Worm (Caenorhabditis elegans) whole organism, young adult: ENCODE measurements around the gene tgt-2.

ENCODE experiments used
- B0035.1 ChIP-seq: sonication (generic microtip); optimal IDR thresholded peaks from 2 replicates; lab custom pipeline; 2016; ENCODE audit warnings: missing genetic modification characterization, mild to moderate bottlenecking, missing compliant biosample characterization, missing genotype, missing genetic modification reagents
- B0261.1 ChIP-seq: sonication (generic microtip); optimal IDR thresholded peaks from 2 replicates; lab custom pipeline; 2016; ENCODE audit warnings: mild to moderate bottlenecking, missing genetic modification characterization, moderate library complexity, missing compliant biosample characterization
- B0336.3 ChIP-seq: fragments of 200-800 bp; sonication (Bioruptor generic); IDR thresholded peaks from 2 replicates; pipeline ENCODE4 v1.3.6; 2022; ENCODE audit warnings: missing genetic modification characterization, missing compliant biosample characterization
- C17E4.6 ChIP-seq: fragments of 200-800 bp; sonication (Bioruptor generic); IDR thresholded peaks from 2 replicates; pipeline ENCODE4 v1.3.6; 2022; ENCODE audit warnings: missing genetic modification reagents, missing genetic modification characterization, missing compliant biosample characterization
- F10E7.11 ChIP-seq: sonication (generic microtip); optimal IDR thresholded peaks from 2 replicates; lab custom pipeline; 2017; ENCODE audit warnings: mild to moderate bottlenecking, missing genetic modification characterization, moderate library complexity, missing compliant biosample characterization
- F22D6.2 ChIP-seq: sonication (generic microtip); optimal IDR thresholded peaks from 2 replicates; lab custom pipeline; 2016; ENCODE audit warnings: mild to moderate bottlenecking, missing genetic modification characterization, missing compliant biosample characterization
- F23B12.7 ChIP-seq: sonication (generic microtip); optimal IDR thresholded peaks from 2 replicates; lab custom pipeline; 2017; ENCODE audit warnings: missing genetic modification characterization, mild to moderate bottlenecking, missing compliant biosample characterization, antibody characterized with exemption, moderate library complexity; ENCODE audit not compliant: insufficient read depth
- F33H1.4 ChIP-seq: fragments of 200-800 bp; sonication (Bioruptor generic); IDR thresholded peaks from 2 replicates; pipeline ENCODE4 v1.3.6; 2022; ENCODE audit warnings: missing genetic modification reagents, missing genetic modification characterization, missing compliant biosample characterization
- F49E8.2 ChIP-seq: sonication (generic microtip); optimal IDR thresholded peaks from 3 replicates; lab custom pipeline; 2017; ENCODE audit warnings: missing genetic modification characterization, mild to moderate bottlenecking, missing compliant biosample characterization, antibody characterized with exemption, moderate library complexity; ENCODE audit not compliant: insufficient read depth
- F52B5.7 ChIP-seq: sonication (generic microtip); optimal IDR thresholded peaks from 2 replicates; lab custom pipeline; 2016; ENCODE audit warnings: mild to moderate bottlenecking, missing genetic modification characterization, missing compliant biosample characterization
- F57A8.1 ChIP-seq: fragments of 200-800 bp; sonication (Bioruptor generic); optimal IDR thresholded peaks from 2 replicates; lab custom pipeline; 2018; ENCODE audit warnings: mild to moderate bottlenecking, missing genetic modification characterization, moderate library complexity, missing compliant biosample characterization
- F57C9.4 ChIP-seq: sonication (generic microtip); optimal IDR thresholded peaks from 2 replicates; lab custom pipeline; 2017; ENCODE audit warnings: mild to moderate bottlenecking, missing genetic modification characterization, missing compliant biosample characterization
- T07F8.4 ChIP-seq: sonication (generic microtip); optimal IDR thresholded peaks from 2 replicates; lab custom pipeline; 2016; ENCODE audit warnings: mild to moderate bottlenecking, missing genetic modification characterization, moderate library complexity, missing compliant biosample characterization
- Y53F4B.3 ChIP-seq: fragments of 200-800 bp; sonication (Bioruptor generic); IDR thresholded peaks from 2 replicates; pipeline ENCODE4 v1.3.6; 2022; ENCODE audit warnings: missing genetic modification reagents, missing genetic modification characterization, missing compliant biosample characterization
- Y67H2A.10 ChIP-seq: fragments of 200-800 bp; sonication (Bioruptor generic); conservative IDR thresholded peaks from 2 replicates; pipeline ENCODE4 v1.3.6; 2022; ENCODE audit warnings: missing genetic modification reagents, missing genetic modification characterization, missing compliant biosample characterization
- ZK185.1 ChIP-seq: sonication (generic microtip); optimal IDR thresholded peaks from 2 replicates; lab custom pipeline; 2016; ENCODE audit warnings: mild to moderate bottlenecking, missing genetic modification characterization, missing compliant biosample characterization; ENCODE audit not compliant: poor library complexity, severe bottlenecking
- athp-1 ChIP-seq: sonication (generic microtip); optimal IDR thresholded peaks from 2 replicates; lab custom pipeline; 2017; ENCODE audit warnings: mild to moderate bottlenecking, missing genetic modification characterization, missing compliant biosample characterization
- bed-1 ChIP-seq: fragments of 200-800 bp; sonication (Bioruptor generic); IDR thresholded peaks from 2 replicates; pipeline ENCODE4 v1.3.6; 2022; ENCODE audit warnings: missing genetic modification reagents, missing genetic modification characterization, missing compliant biosample characterization
- ccch-3 ChIP-seq: fragments of 200-800 bp; sonication (Bioruptor generic); optimal IDR thresholded peaks from 2 replicates; lab custom pipeline; 2018; ENCODE audit warnings: mild to moderate bottlenecking, missing genetic modification characterization, missing compliant biosample characterization
- ceh-40 ChIP-seq: fragments of 200-800 bp; sonication (Bioruptor generic); IDR thresholded peaks from 2 replicates; pipeline ENCODE4 v1.3.6; 2022; ENCODE audit warnings: missing genetic modification characterization, missing compliant biosample characterization
- dpff-1 ChIP-seq: sonication (generic microtip); optimal IDR thresholded peaks from 2 replicates; lab custom pipeline; 2017; ENCODE audit warnings: mild to moderate bottlenecking, missing genetic modification characterization, missing compliant biosample characterization
- egl-18 ChIP-seq: fragments of 200-800 bp; sonication (Bioruptor generic); IDR thresholded peaks from 2 replicates; pipeline ENCODE4 v1.3.6; 2022; ENCODE audit warnings: missing genetic modification reagents, missing genetic modification characterization, missing compliant biosample characterization
- egrh-3 ChIP-seq: fragments of 200-800 bp; sonication (Bioruptor generic); IDR thresholded peaks from 2 replicates; pipeline ENCODE4 v1.3.6; 2022; ENCODE audit warnings: missing genetic modification reagents, missing genetic modification characterization, missing compliant biosample characterization
- ekl-4 ChIP-seq: fragments of 200-800 bp; sonication (Bioruptor generic); IDR thresholded peaks from 2 replicates; pipeline ENCODE4 v1.3.6; 2022; ENCODE audit warnings: missing genetic modification reagents, missing genetic modification characterization, missing compliant biosample characterization
- gei-17 ChIP-seq: fragments of 200-800 bp; sonication (Bioruptor generic); optimal IDR thresholded peaks from 2 replicates; lab custom pipeline; 2018; ENCODE audit warnings: mild to moderate bottlenecking, missing genetic modification characterization, missing compliant biosample characterization
- him-1 ChIP-seq: sonication (generic microtip); optimal IDR thresholded peaks from 2 replicates; lab custom pipeline; 2016; ENCODE audit warnings: missing genotype, missing genetic modification reagents, missing genetic modification characterization, missing compliant biosample characterization
- hlh-12 ChIP-seq: sonication (generic microtip); optimal IDR thresholded peaks from 2 replicates; lab custom pipeline; 2016; ENCODE audit warnings: missing genetic modification characterization, missing compliant biosample characterization
- hlh-26 ChIP-seq: fragments of 200-800 bp; sonication (Bioruptor generic); conservative IDR thresholded peaks from 2 replicates; pipeline ENCODE4 v1.3.6; 2022; ENCODE audit warnings: missing genetic modification reagents, missing genetic modification characterization, missing compliant biosample characterization
- hrde-1 ChIP-seq: sonication (generic microtip); optimal IDR thresholded peaks from 2 replicates; lab custom pipeline; 2016; ENCODE audit warnings: missing genetic modification characterization, mild to moderate bottlenecking, missing compliant biosample characterization, moderate library complexity, missing genotype, missing genetic modification reagents, borderline replicate concordance
- let-526 ChIP-seq: fragments of 200-800 bp; sonication (Bioruptor generic); IDR thresholded peaks from 2 replicates; pipeline ENCODE4 v1.3.6; 2022; ENCODE audit warnings: missing genetic modification reagents, missing genetic modification characterization, missing compliant biosample characterization
- lin-40 ChIP-seq: sonication (generic microtip); optimal IDR thresholded peaks from 2 replicates; lab custom pipeline; 2016; ENCODE audit warnings: missing genetic modification characterization, mild to moderate bottlenecking, missing compliant biosample characterization, missing genotype, missing genetic modification reagents
- lsy-27 ChIP-seq: sonication (generic microtip); optimal IDR thresholded peaks from 2 replicates; lab custom pipeline; 2017; ENCODE audit warnings: missing genetic modification characterization, mild to moderate bottlenecking, missing compliant biosample characterization, antibody characterized with exemption, missing genotype, borderline replicate concordance; ENCODE audit not compliant: insufficient read depth
- madf-8 ChIP-seq: fragments of 200-800 bp; sonication (Bioruptor generic); conservative IDR thresholded peaks from 2 replicates; pipeline ENCODE4 v1.3.6; 2022; ENCODE audit warnings: missing genetic modification reagents, missing genetic modification characterization, missing compliant biosample characterization
- mes-4 ChIP-seq: sonication (generic microtip); optimal IDR thresholded peaks from 2 replicates; lab custom pipeline; 2016; ENCODE audit warnings: missing genotype, missing genetic modification characterization, missing compliant biosample characterization
- mxl-1 ChIP-seq: sonication (generic microtip); optimal IDR thresholded peaks from 2 replicates; lab custom pipeline; 2016; ENCODE audit warnings: missing genetic modification characterization, missing compliant biosample characterization
- nfya-1 ChIP-seq: sonication (generic microtip); optimal IDR thresholded peaks from 2 replicates; lab custom pipeline; 2017; ENCODE audit warnings: antibody characterized with exemption, missing compliant biosample characterization, missing genetic modification characterization, borderline replicate concordance; ENCODE audit not compliant: insufficient read depth
- nfyb-1 ChIP-seq: fragments of 200-800 bp; sonication (Bioruptor generic); IDR thresholded peaks from 2 replicates; pipeline ENCODE4 v1.3.6; 2022; ENCODE audit warnings: missing genetic modification reagents, missing genetic modification characterization, missing compliant biosample characterization
- nhr-179 ChIP-seq: sonication (generic microtip); optimal IDR thresholded peaks from 2 replicates; lab custom pipeline; 2016; ENCODE audit warnings: mild to moderate bottlenecking, missing genetic modification characterization, missing compliant biosample characterization
- nhr-27 ChIP-seq: fragments of 200-800 bp; sonication (Bioruptor generic); optimal IDR thresholded peaks from 2 replicates; lab custom pipeline; 2018; ENCODE audit warnings: mild to moderate bottlenecking, missing genetic modification characterization, moderate library complexity, missing compliant biosample characterization
- nhr-80 ChIP-seq: sonication (generic microtip); optimal IDR thresholded peaks from 2 replicates; lab custom pipeline; 2016; ENCODE audit warnings: missing genetic modification characterization, missing compliant biosample characterization
- pha-4 ChIP-seq: fragments of 150-350 bp; sonication (generic microtip); optimal IDR thresholded peaks from 2 replicates; lab custom pipeline; 2014; ENCODE audit warnings: missing biosample characterization, missing genetic modification reagents, missing genetic modification characterization
- rpc-1 ChIP-seq, 2 experiments: fragments of 150-350 bp in 1 of 2; sonication (generic microtip) in 1 of 2; optimal IDR thresholded peaks; 2 replicates each; lab custom pipeline; 2014 to 2018; ENCODE audit warnings: missing biosample characterization in 1 of 2, missing genetic modification characterization in 1 of 2, missing genetic modification reagents in 1 of 2, missing genotype in 1 of 2
- sptf-2 ChIP-seq: fragments of 200-800 bp; sonication (Bioruptor generic); optimal IDR thresholded peaks from 2 replicates; lab custom pipeline; 2018; ENCODE audit warnings: mild to moderate bottlenecking, missing genetic modification characterization, missing compliant biosample characterization
- unc-130 ChIP-seq: sonication (generic microtip); optimal IDR thresholded peaks from 2 replicates; lab custom pipeline; 2016; ENCODE audit warnings: missing genetic modification reagents, missing genetic modification characterization, missing compliant biosample characterization
- unc-62 ChIP-seq: fragments of 150-350 bp; optimal IDR thresholded peaks from 2 replicates; lab custom pipeline; 2014; ENCODE audit warnings: missing biosample characterization, missing genetic modification reagents, missing genetic modification characterization
- ztf-26 ChIP-seq: sonication (generic microtip); optimal IDR thresholded peaks from 2 replicates; lab custom pipeline; 2017; ENCODE audit warnings: missing genetic modification characterization, missing compliant biosample characterization
- ztf-6 ChIP-seq: fragments of 200-800 bp; sonication (Bioruptor generic); IDR thresholded peaks from 2 replicates; pipeline ENCODE4 v1.3.6; 2022; ENCODE audit warnings: missing genetic modification reagents, missing genetic modification characterization, missing compliant biosample characterization

tgt-2 gene

DNA sequence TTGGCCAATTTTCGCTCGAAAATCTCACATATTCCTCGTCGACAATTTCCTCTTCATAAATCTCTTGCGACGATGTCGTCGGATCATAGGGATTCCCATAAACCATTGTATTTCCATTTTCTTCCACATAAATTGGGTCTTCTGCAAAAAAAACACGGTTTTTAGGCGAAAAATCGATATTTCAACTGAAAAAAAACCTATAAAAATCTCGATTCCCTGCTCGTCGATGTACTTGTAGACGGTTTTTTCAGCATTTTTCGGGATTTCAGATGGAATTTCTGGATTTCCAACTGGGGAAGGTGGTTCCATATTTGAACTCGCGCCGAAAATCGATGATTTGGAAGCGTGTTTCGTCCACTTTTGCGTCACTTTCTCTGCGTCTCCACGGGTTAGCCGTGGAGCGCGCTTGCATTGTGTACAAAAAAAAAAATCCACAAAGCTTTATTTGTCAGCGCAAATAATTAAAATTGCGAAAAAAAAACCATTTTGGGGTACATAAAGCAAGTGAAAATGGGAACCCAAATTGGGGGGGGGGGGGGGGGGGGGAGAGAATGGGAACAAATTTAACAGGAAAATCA is 30.6 kb upstream of the tgt-2 start, which contains the start of gene Y39B6A.43 (continued):
- TF ChIP-seq F57C9.4 (peak; percentile 88), B0336.3 (GFP tag; lab: Robert Waterston, UW) (peak; percentile 97), nfyb-1 (GFP tag; lab: Robert Waterston, UW) (peak; percentile 97), ceh-40 (GFP tag; lab: Robert Waterston, UW) (peak; percentile 58; the same call in 1 of the 2 replicates), sptf-2 (no peak), hlh-26 (no peak), B0035.1 (tag; lab: Kevin White, UChicago) (peak; percentile 64), F10E7.11 (peak; percentile 86), pha-4 (tag; lab: Kevin White, UChicago) (peak; percentile 100), hrde-1 (tag; lab: Kevin White, UChicago) (peak; percentile 84), F57A8.1 (peak; percentile 42), F23B12.7 (tag; lab: Kevin White, UChicago) (peak; percentile 91), madf-8 (GFP tag; lab: Robert Waterston, UW) (peak; percentile 88), nhr-179 (tag; lab: Kevin White, UChicago) (no peak), Y53F4B.3 (peak; percentile 88), F22D6.2 (peak; percentile 81), gei-17 (peak; percentile 81), unc-62 (GFP tag; lab: Kevin White, UChicago) (peak; percentile 62), F49E8.2 (peak; percentile 97), dpff-1 (tag; lab: Kevin White, UChicago) (peak; percentile 49), Y67H2A.10 (GFP tag; lab: Robert Waterston, UW) (peak; percentile 88), F33H1.4 (GFP tag; lab: Robert Waterston, UW) (peak; percentile 86), C17E4.6 (GFP tag; lab: Robert Waterston, UW) (peak; percentile 94), F52B5.7 (tag; lab: Kevin White, UChicago) (peak; percentile 97), B0261.1 (peak; percentile 49), bed-1 (0 out of 2 replicates have a peak, but pooled peaks have one; percentile 78), nhr-27 (tag; lab: Kevin White, UChicago) (no peak), nhr-80 (tag; lab: Kevin White, UChicago) (peak; percentile 67), athp-1 (tag; lab: Kevin White, UChicago) (peak; percentile 99), T07F8.4 (tag; lab: Kevin White, UChicago) (no peak), ZK185.1 (tag; lab: Kevin White, UChicago) (peak; percentile 96), ztf-6 (GFP tag; lab: Robert Waterston, UW) (peak; percentile 80; the same call in 1 of the 2 replicates), rpc-1 (optimal IDR thresholded peaks at IDR 0.05; lab: Kevin White, UChicago) (no peak), rpc-1 (tag; optimal IDR thresholded peaks at IDR 0.05; lab: Kevin White, UChicago) (peak; percentile 4), let-526 (peak; percentile 98), lsy-27 (tag; lab: Kevin White, UChicago) (peak; percentile 22), mes-4 (no peak), egrh-3 (peak; percentile 63), ztf-26 (tag; lab: Kevin White, UChicago) (peak; percentile 97), egl-18 (GFP tag; lab: Robert Waterston, UW) (peak; percentile 93), him-1 (tag; lab: Kevin White, UChicago) (peak; percentile 71), ccch-3 (GFP tag; lab: Kevin White, UChicago) (no peak), hlh-12 (tag; lab: Kevin White, UChicago) (no peak), mxl-1 (tag; lab: Kevin White, UChicago) (no peak), unc-130 (GFP tag; lab: Kevin White, UChicago) (peak; percentile 83), ekl-4 (GFP tag; lab: Robert Waterston, UW) (peak; percentile 97), nfya-1 (tag; lab: Kevin White, UChicago) (no peak), lin-40 (tag; lab: Kevin White, UChicago) (peak; percentile 96)
